Fruit fly (Drosophila melanogaster): ENCODE data around the gene ds.

Gene ds

dm6 chr2L:664306-664705, 50.5 kb downstream of the ds start (continued):
- TF ChIP-seq CG11762 (GFP tag; optimal IDR thresholded peaks at IDR 0.05; ENCODE audit: insufficient read depth), result no peak
- TF ChIP-seq CG1621 (tag; optimal IDR thresholded peaks at IDR 0.05), result no peak
- TF ChIP-seq Hr38 (GFP tag; optimal IDR thresholded peaks at IDR 0.05), result no peak
- TF ChIP-seq CG6276 (GFP tag; optimal IDR thresholded peaks at IDR 0.05), result peak; percentile 80
- TF ChIP-seq vri (GFP tag; optimal IDR thresholded peaks at IDR 0.05), result no peak
- TF ChIP-seq CG6163 (GFP tag; IDR thresholded peaks at IDR 0.05), result peak; percentile 53; the same call in 2 of the 3 replicates
- TF ChIP-seq svp (GFP tag), result peak; percentile 62
- TF ChIP-seq Blimp-1 (GFP tag; optimal IDR thresholded peaks at IDR 0.05), result no peak
- TF ChIP-seq Gug (GFP tag; IDR thresholded peaks at IDR 0.05), result peak; percentile 53; the same call in 1 of the 2 replicates
- no peak for TF ChIP-seq CG34406 (GFP tag; optimal IDR thresholded peaks at IDR 0.05)
- peak; percentile 56 for TF ChIP-seq CG31627 (GFP tag; optimal IDR thresholded peaks at IDR 0.05)
- no peak for TF ChIP-seq CG10669 (GFP tag; optimal IDR thresholded peaks at IDR 0.05)
- TF ChIP-seq dsx (GFP tag; optimal IDR thresholded peaks at IDR 0.05; ENCODE audit: poor library complexity, severe bottlenecking), result no peak
- no peak for TF ChIP-seq CG7368 (GFP tag; optimal IDR thresholded peaks at IDR 0.05)
- peak; percentile 48; the same call in 1 of the 2 replicates for TF ChIP-seq CG11294 (GFP tag; IDR thresholded peaks at IDR 0.05)
- peak; percentile 84 for TF ChIP-seq CG32006 (GFP tag; optimal IDR thresholded peaks at IDR 0.05)
- peak; percentile 20 for TF ChIP-seq Smox (GFP tag; optimal IDR thresholded peaks at IDR 0.05)
- peak; percentile 48 for TF ChIP-seq net (GFP tag; optimal IDR thresholded peaks at IDR 0.05)
- no peak for TF ChIP-seq Sox15 (GFP tag; optimal IDR thresholded peaks at IDR 0.05)
- peak; percentile 85 for TF ChIP-seq eg (GFP tag; IDR thresholded peaks at IDR 0.05)

dm6 chr2L:660979-661378, 53.8 kb downstream of the ds start:
- TF ChIP-seq CG6854 (GFP tag; optimal IDR thresholded peaks at IDR 0.05) (no peak), fd59A (GFP tag; optimal IDR thresholded peaks at IDR 0.05) (no peak), CG8319 (GFP tag; optimal IDR thresholded peaks at IDR 0.05) (no peak), CG4318 (GFP tag; optimal IDR thresholded peaks at IDR 0.05) (peak; percentile 12), CG11902 (GFP tag; optimal IDR thresholded peaks at IDR 0.05) (no peak), svp (GFP tag) (no peak), CG10631 (GFP tag; optimal IDR thresholded peaks at IDR 0.05) (peak; percentile 13), CG7368 (GFP tag; optimal IDR thresholded peaks at IDR 0.05) (no peak), topi (GFP tag; optimal IDR thresholded peaks at IDR 0.05) (no peak), Eip93F (GFP tag; optimal IDR thresholded peaks at IDR 0.05) (no peak), CG3032 (tag; optimal IDR thresholded peaks at IDR 0.05) (no peak), Hr38 (GFP tag; optimal IDR thresholded peaks at IDR 0.05) (no peak), Ets21C (GFP tag; optimal IDR thresholded peaks at IDR 0.05) (no peak), CG11762 (GFP tag; optimal IDR thresholded peaks at IDR 0.05; ENCODE audit: insufficient read depth) (no peak), ss (GFP tag; optimal IDR thresholded peaks at IDR 0.05) (no peak), OdsH (GFP tag; optimal IDR thresholded peaks at IDR 0.05) (no peak), cyc (GFP tag; optimal IDR thresholded peaks at IDR 0.05) (no peak), CG6276 (GFP tag; optimal IDR thresholded peaks at IDR 0.05) (no peak), CG8119 (GFP tag; IDR thresholded peaks at IDR 0.05) (0 out of 3 replicates have a peak, but pooled peaks have one; percentile 18), CG9139 (GFP tag; optimal IDR thresholded peaks at IDR 0.05) (no peak), Eip78C (GFP tag) (peak; percentile 51), Eip75B (GFP tag; optimal IDR thresholded peaks at IDR 0.05) (no peak), Ets96B (tag; optimal IDR thresholded peaks at IDR 0.05) (no peak), CG15336 (GFP tag; IDR thresholded peaks at IDR 0.05) (0 out of 2 replicates have a peak, but pooled peaks have one; percentile 33), dsx (GFP tag; optimal IDR thresholded peaks at IDR 0.05; ENCODE audit: poor library complexity, severe bottlenecking) (no peak), CG32006 (GFP tag; optimal IDR thresholded peaks at IDR 0.05) (peak; percentile 53), CG10669 (GFP tag; optimal IDR thresholded peaks at IDR 0.05) (no peak), esn (GFP tag; optimal IDR thresholded peaks at IDR 0.05) (peak; percentile 3), CG11294 (GFP tag; IDR thresholded peaks at IDR 0.05) (no peak), spab (GFP tag; optimal IDR thresholded peaks at IDR 0.05) (no peak), Met (GFP tag; optimal IDR thresholded peaks at IDR 0.05) (no peak), CG6792 (GFP tag; optimal IDR thresholded peaks at IDR 0.05) (no peak), Blimp-1 (GFP tag; optimal IDR thresholded peaks at IDR 0.05) (no peak), pdm3 (GFP tag; optimal IDR thresholded peaks at IDR 0.05) (peak; percentile 2), CG31627 (GFP tag; optimal IDR thresholded peaks at IDR 0.05) (no peak), fd85E (GFP tag; optimal IDR thresholded peaks at IDR 0.05) (no peak), Smox (GFP tag; optimal IDR thresholded peaks at IDR 0.05) (no peak), CG1621 (tag; optimal IDR thresholded peaks at IDR 0.05) (no peak), CG6163 (GFP tag; IDR thresholded peaks at IDR 0.05) (0 out of 3 replicates have a peak, but pooled peaks have one; percentile 17), net (GFP tag; optimal IDR thresholded peaks at IDR 0.05) (no peak), Sox102F (GFP tag; optimal IDR thresholded peaks at IDR 0.05) (no peak), Hr39 (GFP tag; optimal IDR thresholded peaks at IDR 0.05) (peak; percentile 10), CG6808 (GFP tag; optimal IDR thresholded peaks at IDR 0.05) (no peak)
